Fruit fly (Drosophila melanogaster) whole organism: ENCODE results near the gene Rabex-5.

Experiments used
- CG8478 ChIP-seq: fragments of >200 bp; optimal IDR thresholded peaks from 2 replicates; lab custom pipeline; 2018; ENCODE audit warnings: inconsistent platforms
- pan ChIP-seq: fragments of >200 bp; optimal IDR thresholded peaks from 2 replicates; lab custom pipeline; 2017
- psq ChIP-seq: fragments of >200 bp; optimal IDR thresholded peaks from 2 replicates; lab custom pipeline; 2017

dm6 chr3L:1250396-1250795 is 45.3 kb upstream of the Rabex-5 start, which contains the start of gene Bfc:
- TF ChIP-seq pan (lab: Kevin White, UChicago) (no peak), CG8478 (lab: Kevin White, UChicago) (no peak), psq (lab: Kevin White, UChicago) (no peak)
